Worm (Caenorhabditis elegans) whole organism, early embryonic: ENCODE results near the gene H28G03.2.

ENCODE experiments used
- B0310.2 ChIP-seq: sonication (generic microtip); optimal IDR thresholded peaks from 2 replicates; lab custom pipeline; 2016; ENCODE audit warnings: mild to moderate bottlenecking, missing genetic modification characterization, missing compliant biosample characterization
- ama-1 ChIP-seq: fragments of 150-350 bp; optimal IDR thresholded peaks from 2 replicates; lab custom pipeline; 2014
- ceh-36 ChIP-seq: sonication (generic microtip); optimal IDR thresholded peaks from 2 replicates; lab custom pipeline; 2016; ENCODE audit warnings: missing genetic modification characterization, inconsistent platforms, missing compliant biosample characterization
- flt-1 ChIP-seq: fragments of 200-800 bp; sonication (Bioruptor generic); IDR thresholded peaks from 2 replicates; pipeline ENCODE4 v1.3.6; 2022; ENCODE audit warnings: missing genetic modification characterization, missing compliant biosample characterization
- hnd-1 ChIP-seq: sonication (generic microtip); optimal IDR thresholded peaks from 2 replicates; lab custom pipeline; 2016; ENCODE audit warnings: missing genetic modification characterization, missing compliant biosample characterization
- scrt-1 ChIP-seq: fragments of 200-800 bp; sonication (Bioruptor generic); IDR thresholded peaks from 2 replicates; pipeline ENCODE4 v1.3.6; 2022; ENCODE audit warnings: missing genetic modification characterization, missing compliant biosample characterization
- sea-1 ChIP-seq: fragments of 200-800 bp; sonication (Bioruptor generic); conservative IDR thresholded peaks from 2 replicates; pipeline ENCODE4 v1.3.6; 2022; ENCODE audit warnings: missing genetic modification characterization, missing compliant biosample characterization
- tbx-11 ChIP-seq: fragments of 200-800 bp; sonication (Bioruptor generic); IDR thresholded peaks from 2 replicates; pipeline ENCODE4 v1.3.6; 2022; ENCODE audit warnings: missing genetic modification characterization, missing compliant biosample characterization
- tbx-37 ChIP-seq: fragments of 200-800 bp; sonication (Bioruptor generic); conservative IDR thresholded peaks from 2 replicates; pipeline ENCODE4 v1.3.6; 2022; ENCODE audit warnings: missing genetic modification reagents, missing genetic modification characterization, missing compliant biosample characterization

DNA sequence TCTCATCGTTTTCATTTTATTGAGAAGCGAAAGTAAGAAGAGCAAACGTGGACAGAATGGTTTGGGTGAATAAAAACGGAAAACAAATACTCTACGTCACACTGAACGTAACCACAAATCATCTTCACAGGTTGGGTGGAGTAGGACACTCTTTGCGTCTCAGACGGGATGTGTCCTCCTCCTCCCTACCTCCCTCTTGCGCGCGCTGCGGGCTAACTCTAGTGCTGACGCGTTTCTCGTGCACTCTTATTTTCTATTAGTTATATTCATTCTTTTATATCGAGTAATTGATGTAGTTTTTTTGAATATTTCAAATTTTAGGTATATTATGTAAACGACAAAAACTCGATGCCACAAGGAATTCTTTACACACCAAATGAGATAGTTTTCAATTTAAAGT, 38.5 kb downstream of the H28G03.2 start, which contains the start of gene Y34B4A.7:
- peak; percentile 45; the same call in 1 of the 2 replicates for TF ChIP-seq flt-1
- no peak for TF ChIP-seq scrt-1
- TF ChIP-seq ama-1 (lab: Kevin White, UChicago): no peak
- peak; percentile 29 for TF ChIP-seq B0310.2 (tag; lab: Kevin White, UChicago)
- 0 out of 2 replicates have a peak, but pooled peaks have one; percentile 8 for TF ChIP-seq sea-1 (GFP tag; lab: Robert Waterston, UW)
- no peak for TF ChIP-seq hnd-1
- TF ChIP-seq ceh-36 (tag; lab: Kevin White, UChicago): no peak
- no peak for TF ChIP-seq tbx-11
- TF ChIP-seq tbx-37 (GFP tag; lab: Robert Waterston, UW): no peak
